Worm (Caenorhabditis elegans): ENCODE measurements around the gene Y116F11B.7.

Y116F11B.7 gene

DNA sequence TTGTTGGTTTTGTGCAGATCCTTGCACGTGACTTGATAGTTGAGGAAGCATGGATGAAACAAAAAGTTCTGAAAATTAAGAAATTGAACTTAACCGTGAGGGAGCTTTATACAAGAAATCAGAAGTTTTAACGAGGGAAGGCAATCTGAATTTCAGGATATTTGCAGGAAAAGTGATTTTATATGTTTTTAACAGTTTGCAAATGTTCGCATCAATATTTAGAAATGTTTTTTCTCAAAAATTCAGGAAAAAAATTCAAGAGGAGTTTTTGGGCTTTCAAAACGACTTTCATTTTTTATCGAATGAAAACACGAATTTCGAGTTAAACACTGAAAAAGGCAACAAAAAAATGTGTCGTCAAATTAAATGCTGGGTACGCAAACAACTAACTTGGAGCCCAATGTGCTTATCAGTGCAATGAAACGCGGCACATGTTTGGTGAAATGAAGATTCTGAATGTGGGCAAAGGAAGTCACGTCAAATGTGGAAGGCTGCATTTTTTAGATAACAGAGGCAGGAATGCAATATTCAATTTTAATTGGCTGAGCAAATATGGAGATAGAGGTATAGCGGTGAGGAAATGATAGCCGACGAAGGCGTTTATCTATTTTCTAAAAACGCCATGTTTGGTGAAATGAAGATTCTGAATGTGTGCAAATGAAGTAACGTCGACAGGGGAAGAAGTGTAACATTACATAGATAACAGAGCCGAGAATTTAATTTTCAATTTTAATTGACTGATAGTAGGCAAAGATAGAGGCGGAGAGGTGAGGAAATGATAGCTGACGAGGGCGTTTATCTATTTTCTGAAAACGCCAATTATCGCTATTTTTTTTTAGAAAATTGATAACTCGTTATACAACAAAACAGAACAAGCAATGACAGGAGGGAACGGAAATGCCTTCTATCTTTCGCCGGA is 1.9 kb upstream of the Y116F11B.7 start, which contains the start of gene Y116F11B.6:
Gene Y116F11B.6 (minus strand): TSS at position 51 of the 919 bp plus-strand sequence.
- TF ChIP-seq nhr-21 (tag; optimal IDR thresholded peaks at IDR 0.05), result no peak
- TF ChIP-seq crh-2 (tag; optimal IDR thresholded peaks at IDR 0.05), result peak; percentile 10
- no peak for TF ChIP-seq skn-1 (tag; optimal IDR thresholded peaks at IDR 0.05)
- no peak for TF ChIP-seq unc-62 (GFP tag; optimal IDR thresholded peaks at IDR 0.05)
- peak; percentile 1 for TF ChIP-seq fos-1 (tag; optimal IDR thresholded peaks at IDR 0.05)

DNA sequence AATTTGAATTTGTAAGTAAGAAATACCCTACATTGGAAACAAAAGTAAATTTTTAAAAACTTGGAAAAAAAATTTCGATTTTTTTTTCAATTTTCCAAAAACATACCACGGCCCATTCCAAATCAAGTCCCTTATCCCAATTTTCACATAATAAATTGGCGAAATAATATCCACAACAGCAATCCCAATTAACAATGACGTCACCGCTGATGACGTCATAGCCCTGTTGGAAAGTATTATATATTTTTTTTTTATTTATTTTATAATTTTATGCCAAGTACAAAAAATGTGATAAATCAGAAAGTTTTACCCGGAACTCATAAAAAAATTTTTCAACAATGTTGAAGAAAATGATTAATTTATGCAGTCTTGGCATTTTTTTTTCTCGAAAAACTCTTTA is 5.5 kb downstream of the Y116F11B.7 start:
- TF ChIP-seq nhr-12 (tag; optimal IDR thresholded peaks at IDR 0.05) (no peak), unc-55 (GFP tag; optimal IDR thresholded peaks at IDR 0.05) (no peak), nhr-129 (tag; optimal IDR thresholded peaks at IDR 0.05) (no peak), C34F6.9 (tag; optimal IDR thresholded peaks at IDR 0.05) (no peak), ceh-16 (tag; optimal IDR thresholded peaks at IDR 0.05) (no peak), nhr-11 (tag; optimal IDR thresholded peaks at IDR 0.05) (no peak), nhr-23 (tag; optimal IDR thresholded peaks at IDR 0.05) (no peak)

DNA sequence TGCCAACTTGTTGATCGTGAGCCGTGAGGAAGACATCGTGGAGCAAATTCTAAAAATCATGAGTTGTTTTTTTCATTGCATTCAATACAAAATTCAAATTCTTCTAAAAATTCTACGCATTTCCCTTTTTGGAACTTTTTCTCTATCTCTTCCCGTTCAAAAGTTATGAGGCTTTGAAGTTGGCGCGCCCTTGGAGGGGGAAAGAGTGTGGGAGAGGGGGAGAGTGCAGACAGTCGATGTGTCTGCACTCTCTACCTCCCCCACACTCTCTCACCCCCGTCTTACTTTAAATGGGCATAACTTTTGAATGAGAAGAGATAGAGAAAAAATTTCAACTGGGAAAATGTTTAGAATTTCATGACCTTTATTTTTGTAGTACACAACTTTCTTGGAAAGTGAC is 8.2 kb downstream of the Y116F11B.7 start:
- TF ChIP-seq skn-1 (tag; optimal IDR thresholded peaks at IDR 0.05) (no peak), R02D3.7 (tag; optimal IDR thresholded peaks at IDR 0.05) (no peak), snpc-4 (tag; optimal IDR thresholded peaks at IDR 0.05) (no peak), nhr-23 (tag; optimal IDR thresholded peaks at IDR 0.05) (no peak), ceh-82 (tag; optimal IDR thresholded peaks at IDR 0.05) (no peak)

DNA sequence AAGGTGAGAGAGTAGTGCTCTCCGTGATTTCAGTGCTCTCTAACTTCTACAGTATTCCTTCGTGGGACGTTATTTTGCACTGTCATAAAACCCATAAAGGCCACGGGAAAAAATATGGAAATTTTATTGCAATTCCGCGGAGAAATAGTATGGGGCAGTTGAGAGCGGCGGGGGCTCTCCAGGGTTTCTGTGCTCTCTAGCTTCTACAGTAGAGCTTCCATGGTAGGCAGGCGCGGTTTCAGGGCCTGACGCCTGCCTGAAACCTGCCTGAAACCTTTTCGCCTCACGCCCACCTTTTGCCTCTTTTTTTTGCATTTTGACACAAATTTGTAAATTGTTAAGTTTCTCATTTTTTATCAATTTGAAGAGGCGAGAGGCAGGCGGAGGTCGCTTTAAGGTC is 8.8 kb downstream of the Y116F11B.7 start:
- no peak for TF ChIP-seq mdl-1 (tag; optimal IDR thresholded peaks at IDR 0.05)
- TF ChIP-seq nhr-12 (tag; optimal IDR thresholded peaks at IDR 0.05), result no peak
- no peak for TF ChIP-seq nhr-77 (tag; optimal IDR thresholded peaks at IDR 0.05)
- no peak for TF ChIP-seq skn-1 (tag; optimal IDR thresholded peaks at IDR 0.05)

DNA sequence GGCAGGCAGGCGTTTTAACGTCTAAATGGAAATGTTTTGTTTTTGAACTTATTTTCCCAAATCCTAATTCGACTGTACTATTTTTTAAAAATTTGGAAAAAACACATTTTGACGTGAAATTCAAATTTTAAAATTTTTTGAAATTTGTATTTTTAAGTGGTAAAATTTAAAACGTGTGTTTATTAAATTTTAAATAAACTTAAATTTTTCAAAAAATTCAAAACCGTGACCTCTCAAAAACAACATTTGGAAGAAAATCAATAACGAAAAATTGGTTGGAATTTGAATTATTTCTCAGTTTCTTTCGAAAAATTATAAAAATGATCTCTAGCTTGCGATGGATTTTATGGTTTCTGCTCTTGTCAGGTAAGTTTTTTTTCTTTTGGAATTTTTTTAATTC is 9.2 kb downstream of the Y116F11B.7 start, which contains the start of gene Y116F11B.8:
Gene Y116F11B.8 (plus strand): TSS at position 301 of the 400 bp plus-strand sequence.
- TF ChIP-seq aly-2 (tag; optimal IDR thresholded peaks at IDR 0.05) (no peak), C34F6.9 (tag; optimal IDR thresholded peaks at IDR 0.05) (no peak), alr-1 (tag; optimal IDR thresholded peaks at IDR 0.05) (no peak), blmp-1 (tag; optimal IDR thresholded peaks at IDR 0.05; ENCODE audit: insufficient read depth) (no peak), nhr-12 (tag; optimal IDR thresholded peaks at IDR 0.05) (no peak), unc-55 (GFP tag; optimal IDR thresholded peaks at IDR 0.05) (no peak), peb-1 (tag; optimal IDR thresholded peaks at IDR 0.05) (no peak), ztf-11 (tag; optimal IDR thresholded peaks at IDR 0.05) (no peak), unc-39 (tag; optimal IDR thresholded peaks at IDR 0.05) (no peak), elt-3 (tag; optimal IDR thresholded peaks at IDR 0.05) (no peak), crh-2 (tag; optimal IDR thresholded peaks at IDR 0.05) (no peak), nhr-10 (tag; optimal IDR thresholded peaks at IDR 0.05) (no peak), dmd-4 (tag; optimal IDR thresholded peaks at IDR 0.05) (no peak)

DNA sequence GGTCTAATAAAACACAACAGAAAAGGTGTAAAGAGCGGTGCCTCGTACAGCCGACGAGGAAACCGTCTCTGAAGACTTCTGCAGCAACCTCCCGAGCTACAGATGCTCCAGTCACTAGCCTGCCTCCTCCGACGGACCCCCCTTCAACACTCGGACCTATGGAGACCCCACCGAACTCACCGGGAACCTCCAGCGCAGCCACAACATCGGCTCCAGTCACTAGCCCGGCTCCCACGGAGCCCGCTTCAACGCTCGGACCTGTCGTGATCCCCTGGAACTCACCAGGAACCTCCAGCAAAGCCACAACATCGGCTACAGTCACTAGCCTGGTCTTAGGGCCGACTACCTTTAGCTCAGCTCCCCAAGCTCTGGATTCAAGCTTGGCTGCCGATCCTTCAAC is 12.1 kb downstream of the Y116F11B.7 start:
- TF ChIP-seq sma-9 (GFP tag; optimal IDR thresholded peaks at IDR 0.05) (no peak), sma-9 (tag; optimal IDR thresholded peaks at IDR 0.05) (no peak), elt-1 (tag; optimal IDR thresholded peaks at IDR 0.05) (no peak), sma-3 (GFP tag; optimal IDR thresholded peaks at IDR 0.05) (no peak), alr-1 (tag; optimal IDR thresholded peaks at IDR 0.05) (no peak), ceh-16 (tag; optimal IDR thresholded peaks at IDR 0.05) (no peak), ZK546.5 (tag; optimal IDR thresholded peaks at IDR 0.05) (no peak), mab-5 (tag; optimal IDR thresholded peaks at IDR 0.05) (no peak), R02D3.7 (tag; optimal IDR thresholded peaks at IDR 0.05) (no peak), ceh-82 (tag; optimal IDR thresholded peaks at IDR 0.05) (no peak), blmp-1 (tag; optimal IDR thresholded peaks at IDR 0.05; ENCODE audit: insufficient read depth) (no peak), peb-1 (tag; optimal IDR thresholded peaks at IDR 0.05) (no peak), ztf-1 (GFP tag; conservative IDR thresholded peaks at IDR 0.05) (no peak), skn-1 (tag; optimal IDR thresholded peaks at IDR 0.05) (no peak), lsy-2 (tag; optimal IDR thresholded peaks at IDR 0.05) (no peak), nhr-6 (tag; optimal IDR thresholded peaks at IDR 0.05) (no peak), nhr-237 (tag; optimal IDR thresholded peaks at IDR 0.05) (no peak), unc-62 (GFP tag; optimal IDR thresholded peaks at IDR 0.05) (no peak)

Measured in whole organism, L2 larva.